Worm (Caenorhabditis elegans) whole organism, young adult: ENCODE measurements around the gene eri-5.

Experiments
- F33H1.4 ChIP-seq: fragments of 200-800 bp; sonication (Bioruptor generic); IDR thresholded peaks from 2 replicates; pipeline ENCODE4 v1.3.6; 2022; ENCODE audit warnings: missing genetic modification reagents, missing genetic modification characterization, missing compliant biosample characterization
- F49E8.2 ChIP-seq: sonication (generic microtip); optimal IDR thresholded peaks from 3 replicates; lab custom pipeline; 2017; ENCODE audit warnings: missing genetic modification characterization, mild to moderate bottlenecking, missing compliant biosample characterization, antibody characterized with exemption, moderate library complexity; ENCODE audit not compliant: insufficient read depth
- ama-1 ChIP-seq, 3 experiments: fragments of 150-350 bp in 1 of 3; sonication (generic microtip) in 2 of 3; optimal IDR thresholded peaks; 2 replicates each; lab custom pipeline; 2014 to 2018; ENCODE audit warnings: missing biosample characterization in 2 of 3, missing genetic modification characterization in 2 of 3, missing genetic modification reagents in 2 of 3
- attf-3 ChIP-seq: fragments of 200-800 bp; sonication (Bioruptor generic); conservative IDR thresholded peaks from 2 replicates; pipeline ENCODE4 v1.3.6; 2022; ENCODE audit warnings: missing genetic modification reagents, missing genetic modification characterization, missing compliant biosample characterization
- cebp-1 ChIP-seq, 2 experiments: fragments of 200-800 bp in 1 of 2; sonication (Bioruptor generic) in 1 of 2; sonication (generic microtip) in 1 of 2; IDR thresholded peaks in 1 of 2; optimal IDR thresholded peaks in 1 of 2; 2 replicates each; pipeline versions ENCODE4 v1.3.6 to Lab custom; 2017 to 2022; ENCODE audit warnings: missing compliant biosample characterization in 2 of 2, missing genetic modification characterization in 2 of 2, mild to moderate bottlenecking in 1 of 2, missing genetic modification reagents in 1 of 2, moderate library complexity in 1 of 2
- ceh-40 ChIP-seq: fragments of 200-800 bp; sonication (Bioruptor generic); IDR thresholded peaks from 2 replicates; pipeline ENCODE4 v1.3.6; 2022; ENCODE audit warnings: missing genetic modification characterization, missing compliant biosample characterization
- ets-4 ChIP-seq: fragments of 200-800 bp; sonication (Bioruptor generic); optimal IDR thresholded peaks from 2 replicates; lab custom pipeline; 2018; ENCODE audit warnings: mild to moderate bottlenecking, missing genetic modification characterization, missing compliant biosample characterization
- lin-26 ChIP-seq: fragments of 200-800 bp; sonication (Bioruptor generic); IDR thresholded peaks from 2 replicates; pipeline ENCODE4 v1.3.6; 2022; ENCODE audit warnings: missing genetic modification reagents, missing genetic modification characterization, missing compliant biosample characterization
- madf-3 ChIP-seq: fragments of 200-800 bp; sonication (Bioruptor generic); IDR thresholded peaks from 2 replicates; pipeline ENCODE4 v1.3.6; 2022; ENCODE audit warnings: missing genetic modification reagents, missing genetic modification characterization, missing compliant biosample characterization
- pha-4 ChIP-seq: fragments of 150-350 bp; sonication (generic microtip); optimal IDR thresholded peaks from 2 replicates; lab custom pipeline; 2014; ENCODE audit warnings: missing biosample characterization, missing genetic modification reagents, missing genetic modification characterization
- rec-8 ChIP-seq, 2 experiments: sonication (generic microtip); optimal IDR thresholded peaks; 2 replicates each; lab custom pipeline; 2016; ENCODE audit warnings: mild to moderate bottlenecking in 2 of 2, missing genetic modification characterization in 2 of 2, missing genetic modification reagents in 2 of 2, missing genotype in 2 of 2, missing biosample characterization in 1 of 2, missing compliant biosample characterization in 1 of 2, moderate library complexity in 1 of 2
- sdz-38 ChIP-seq: sonication (generic microtip); optimal IDR thresholded peaks from 2 replicates; lab custom pipeline; 2016; ENCODE audit warnings: missing genotype, missing genetic modification characterization, missing compliant biosample characterization
- unc-62 ChIP-seq: fragments of 150-350 bp; optimal IDR thresholded peaks from 2 replicates; lab custom pipeline; 2014; ENCODE audit warnings: missing biosample characterization, missing genetic modification reagents, missing genetic modification characterization

DNA sequence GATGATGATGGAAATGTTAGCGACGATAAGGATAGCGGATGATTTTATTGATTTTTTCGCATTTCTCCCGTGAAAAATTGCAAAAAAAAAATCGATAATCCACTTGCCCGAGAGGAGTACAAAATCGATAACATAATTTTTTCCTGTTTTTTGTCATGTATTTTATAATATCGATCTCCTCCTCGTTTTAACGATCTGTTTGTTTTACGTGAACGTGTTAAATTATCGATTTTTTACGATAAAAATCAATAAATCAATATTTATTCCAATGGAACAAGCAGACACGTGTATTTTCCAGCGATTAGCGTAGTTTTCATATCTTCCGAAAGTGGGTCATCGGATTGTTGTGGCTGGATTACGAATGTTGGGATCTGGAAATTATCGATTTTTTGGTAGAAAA, 5.4 kb downstream of the eri-5 start:
- TF ChIP-seq madf-3, result no peak
- TF ChIP-seq F33H1.4 (GFP tag; lab: Robert Waterston, UW), result no peak
- no peak for TF ChIP-seq ceh-40 (GFP tag; lab: Robert Waterston, UW)
- TF ChIP-seq ama-1 (optimal IDR thresholded peaks at IDR 0.05; lab: Kevin White, UChicago), result no peak
- TF ChIP-seq ama-1 (GFP tag; optimal IDR thresholded peaks at IDR 0.05; lab: Kevin White, UChicago), result no peak
- TF ChIP-seq ets-4, result no peak
- no peak for TF ChIP-seq F49E8.2 (tag; lab: Kevin White, UChicago)
- TF ChIP-seq cebp-1 (GFP tag; IDR thresholded peaks at IDR 0.05; lab: Robert Waterston, UW), result no peak
- TF ChIP-seq cebp-1 (tag; optimal IDR thresholded peaks at IDR 0.05; lab: Kevin White, UChicago), result no peak
- TF ChIP-seq sdz-38 (tag; lab: Kevin White, UChicago), result no peak
- TF ChIP-seq rec-8 (tag; optimal IDR thresholded peaks at IDR 0.05; lab: Kevin White, UChicago), result no peak
- no peak for TF ChIP-seq attf-3 (GFP tag; lab: Robert Waterston, UW)
- TF ChIP-seq lin-26 (GFP tag; lab: Robert Waterston, UW), result no peak
- TF ChIP-seq pha-4 (tag; lab: Kevin White, UChicago), result no peak
- no peak for TF ChIP-seq unc-62 (GFP tag; lab: Kevin White, UChicago)
